Worm (Caenorhabditis elegans) whole organism, L2 larva: Measurements from ENCODE around the gene srj-25.

Experiments
- R02D3.7 ChIP-seq: fragments of 150-350 bp; optimal IDR thresholded peaks from 2 replicates; lab custom pipeline; 2014; ENCODE audit warnings: missing biosample characterization, missing genetic modification characterization
- ama-1 ChIP-seq: fragments of 150-350 bp; optimal IDR thresholded peaks from 2 replicates; lab custom pipeline; 2018; ENCODE audit warnings: inconsistent platforms
- blmp-1 ChIP-seq: sonication (generic microtip); optimal IDR thresholded peaks from 2 replicates; lab custom pipeline; 2017; ENCODE audit warnings: missing genetic modification characterization, mild to moderate bottlenecking, missing compliant biosample characterization, antibody characterized with exemption, moderate library complexity; ENCODE audit not compliant: insufficient read depth
- lin-39 ChIP-seq: fragments of 150-350 bp; optimal IDR thresholded peaks from 2 replicates; lab custom pipeline; 2014; ENCODE audit warnings: missing biosample characterization, missing genetic modification reagents, missing genetic modification characterization
- nhr-6 ChIP-seq: fragments of 150-350 bp; optimal IDR thresholded peaks from 2 replicates; lab custom pipeline; 2014; ENCODE audit warnings: missing biosample characterization, missing genetic modification characterization
- sma-9 ChIP-seq, 2 experiments: fragments of 150-350 bp in 1 of 2; sonication (generic microtip) in 1 of 2; optimal IDR thresholded peaks; 2 replicates each; lab custom pipeline; 2014 to 2016; ENCODE audit warnings: missing genetic modification characterization in 2 of 2, mild to moderate bottlenecking in 1 of 2, missing biosample characterization in 1 of 2, missing compliant biosample characterization in 1 of 2, missing genetic modification reagents in 1 of 2, moderate library complexity in 1 of 2
- unc-62 ChIP-seq: fragments of 150-350 bp; optimal IDR thresholded peaks from 2 replicates; lab custom pipeline; 2014; ENCODE audit warnings: missing biosample characterization, missing genetic modification reagents, missing genetic modification characterization

DNA sequence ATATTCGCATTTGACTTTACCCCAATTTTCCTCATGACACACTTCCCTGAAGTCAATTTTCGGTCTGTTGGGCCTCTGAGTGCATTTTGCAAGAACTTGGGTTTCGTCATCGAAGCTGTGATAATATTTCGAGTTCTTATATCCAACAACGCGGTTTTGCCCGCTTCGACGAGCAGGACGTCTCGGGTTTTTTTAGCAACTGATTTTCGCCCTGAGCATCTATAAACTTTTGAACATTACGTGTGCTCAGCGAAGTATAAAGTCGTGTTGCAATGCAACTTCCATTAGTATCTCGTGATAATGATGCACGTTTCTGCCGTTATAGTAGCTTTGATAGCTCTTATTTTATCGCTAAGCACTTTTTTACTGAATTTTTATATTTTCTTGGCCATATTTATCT lies 43.9 kb upstream of the srj-25 start, which contains the start of gene srbc-60:
- TF ChIP-seq blmp-1 (no peak), R02D3.7 (tag; lab: Kevin White, UChicago) (no peak), unc-62 (GFP tag; lab: Kevin White, UChicago) (no peak), sma-9 (GFP tag; optimal IDR thresholded peaks at IDR 0.05; lab: Kevin White, UChicago) (no peak), sma-9 (tag; optimal IDR thresholded peaks at IDR 0.05; lab: Kevin White, UChicago) (no peak), nhr-6 (tag; lab: Kevin White, UChicago) (no peak), ama-1 (lab: Kevin White, UChicago) (no peak), lin-39 (tag; lab: Kevin White, UChicago) (no peak)
